Fruit fly (Drosophila melanogaster): ENCODE measurements around the gene CG15531.

CG15531 gene

dm6 chr3R:30189836-30190235 is 6.2 kb downstream of the CG15531 start:
- TF ChIP-seq jing (GFP tag; optimal IDR thresholded peaks at IDR 0.05) = peak; percentile 53
- peak; percentile 79 for TF ChIP-seq CG32772 (GFP tag; IDR thresholded peaks at IDR 0.05)
- TF ChIP-seq CG3838 (GFP tag; optimal IDR thresholded peaks at IDR 0.05) = no peak
- TF ChIP-seq Doc3 (GFP tag; IDR thresholded peaks at IDR 0.05; ENCODE audit: partially characterized antibody) = no peak
- peak; percentile 73 for TF ChIP-seq fd96Cb (tag; optimal IDR thresholded peaks at IDR 0.05)
- TF ChIP-seq CG6683 (GFP tag; optimal IDR thresholded peaks at IDR 0.05) = peak; percentile 28
- peak; percentile 4 for TF ChIP-seq tx (GFP tag; optimal IDR thresholded peaks at IDR 0.05)
- TF ChIP-seq ato (GFP tag; IDR thresholded peaks at IDR 0.05; ENCODE audit: partially characterized antibody) = no peak
- TF ChIP-seq Sry-β (GFP tag; optimal IDR thresholded peaks at IDR 0.05) = no peak
- TF ChIP-seq gro (GFP tag; optimal IDR thresholded peaks at IDR 0.05) = no peak
- no peak for TF ChIP-seq pros (GFP tag; optimal IDR thresholded peaks at IDR 0.05)
- peak; percentile 75 for TF ChIP-seq Ssrp (tag; optimal IDR thresholded peaks at IDR 0.05)
- TF ChIP-seq z (GFP tag; IDR thresholded peaks at IDR 0.05) = no peak
- peak; percentile 84 for TF ChIP-seq Mrtf (GFP tag; IDR thresholded peaks at IDR 0.05)
- TF ChIP-seq CG13775 (GFP tag; optimal IDR thresholded peaks at IDR 0.05) = peak; percentile 23
- peak; percentile 60 for TF ChIP-seq odd (GFP tag; optimal IDR thresholded peaks at IDR 0.05)
- TF ChIP-seq Ets65A (GFP tag) = peak; percentile 90
- TF ChIP-seq CG10366 (GFP tag; IDR thresholded peaks at IDR 0.05) = peak; percentile 78
- TF ChIP-seq CG7372 (GFP tag; IDR thresholded peaks at IDR 0.05) = peak; percentile 78
- TF ChIP-seq CG14667 (GFP tag; IDR thresholded peaks at IDR 0.05) = peak; percentile 71
- TF ChIP-seq Dip2 (GFP tag; IDR thresholded peaks at IDR 0.05) = no peak
- TF ChIP-seq B-H2 (GFP tag; optimal IDR thresholded peaks at IDR 0.05) = no peak
- no peak for TF ChIP-seq ash1 (GFP tag; optimal IDR thresholded peaks at IDR 0.05)
- peak; percentile 50 for TF ChIP-seq CG10147 (GFP tag; optimal IDR thresholded peaks at IDR 0.05)
- TF ChIP-seq ham (GFP tag; IDR thresholded peaks at IDR 0.05) = no peak
- peak; percentile 58 for TF ChIP-seq CG11696 (GFP tag; IDR thresholded peaks at IDR 0.05)
- TF ChIP-seq Dref (GFP tag; IDR thresholded peaks at IDR 0.05) = no peak
- TF ChIP-seq NFAT (GFP tag; IDR thresholded peaks at IDR 0.05) = 0 out of 2 replicates have a peak, but pooled peaks have one; percentile 31
- peak; percentile 38; the same call in 1 of the 2 replicates for TF ChIP-seq Doc2 (GFP tag; IDR thresholded peaks at IDR 0.05)
- no peak for TF ChIP-seq da (GFP tag; optimal IDR thresholded peaks at IDR 0.05)
- TF ChIP-seq CG18262 (tag; optimal IDR thresholded peaks at IDR 0.05) = peak; percentile 73
- TF ChIP-seq Mes4 (GFP tag; optimal IDR thresholded peaks at IDR 0.05) = peak; percentile 44
- TF ChIP-seq NfI (GFP tag; optimal IDR thresholded peaks at IDR 0.05) = peak; percentile 73
- peak; percentile 21 for TF ChIP-seq CHES-1-like (GFP tag; optimal IDR thresholded peaks at IDR 0.05)
- TF ChIP-seq sug (tag; optimal IDR thresholded peaks at IDR 0.05) = peak; percentile 31
- peak; percentile 53 for TF ChIP-seq fd3F (GFP tag; optimal IDR thresholded peaks at IDR 0.05)
- no peak for TF ChIP-seq tll (GFP tag; optimal IDR thresholded peaks at IDR 0.05)
- TF ChIP-seq ro (GFP tag; IDR thresholded peaks at IDR 0.05) = peak; percentile 67
- no peak for TF ChIP-seq Tbp (GFP tag; optimal IDR thresholded peaks at IDR 0.05)
- TF ChIP-seq br (optimal IDR thresholded peaks at IDR 0.05) = no peak
- TF ChIP-seq CG17385 (GFP tag; optimal IDR thresholded peaks at IDR 0.05) = peak; percentile 71
- no peak for TF ChIP-seq pan (optimal IDR thresholded peaks at IDR 0.05)
- peak in 1 of 2 experiments; percentile 87 for TF ChIP-seq pan (GFP tag; optimal IDR thresholded peaks at IDR 0.05 in 1 of 2, IDR thresholded peaks at IDR 0.05 in 1 of 2)
- TF ChIP-seq CG16863 (GFP tag; optimal IDR thresholded peaks at IDR 0.05) = peak; percentile 22
- peak; percentile 78 for TF ChIP-seq tgo (GFP tag; IDR thresholded peaks at IDR 0.05)
- TF ChIP-seq CG10979 (tag; optimal IDR thresholded peaks at IDR 0.05) = peak; percentile 74
- peak; percentile 43; the same call in 1 of the 2 replicates for TF ChIP-seq E2f2 (GFP tag; IDR thresholded peaks at IDR 0.05)
- no peak for TF ChIP-seq insv (GFP tag; optimal IDR thresholded peaks at IDR 0.05)
- TF ChIP-seq D19A (tag; optimal IDR thresholded peaks at IDR 0.05) = peak; percentile 55
- TF ChIP-seq dysf (GFP tag; IDR thresholded peaks at IDR 0.05) = peak; percentile 88
- peak; percentile 52 for TF ChIP-seq CG10267 (tag; optimal IDR thresholded peaks at IDR 0.05)
- no peak for TF ChIP-seq nerfin-2 (GFP tag; IDR thresholded peaks at IDR 0.05; ENCODE audit: partially characterized antibody)

All from whole organism, embryonic.